Fruit fly (Drosophila melanogaster) whole organism, embryonic: Measurements from ENCODE around the gene lqfR.

ENCODE experiments used
- Bgb ChIP-seq: fragments of 200-800 bp; sonication (Bioruptor generic); IDR thresholded peaks from 2 replicates; pipeline ENCODE4 v1.3.6; 2022; ENCODE audit warnings: missing biosample characterization, missing genetic modification characterization; ENCODE audit not compliant: partially characterized antibody
- Bteb2 ChIP-seq: fragments of 200-800 bp; sonication (Bioruptor generic); optimal IDR thresholded peaks from 2 replicates; lab custom pipeline; 2016; ENCODE audit warnings: missing biosample characterization, missing genetic modification characterization
- CG10147 ChIP-seq: fragments of 200-800 bp; sonication (Bioruptor generic); optimal IDR thresholded peaks from 2 replicates; lab custom pipeline; 2019; ENCODE audit warnings: missing biosample characterization, mild to moderate bottlenecking, missing genetic modification characterization, moderate library complexity
- CG10321 ChIP-seq: fragments of 200-800 bp; sonication (Bioruptor generic); IDR thresholded peaks from 2 replicates; pipeline ENCODE4 v1.3.6; 2022; ENCODE audit warnings: missing biosample characterization, missing genetic modification characterization
- CG10462 ChIP-seq: fragments of 200-800 bp; sonication (Bioruptor generic); optimal IDR thresholded peaks from 2 replicates; lab custom pipeline; 2016; ENCODE audit warnings: missing biosample characterization, missing genetic modification characterization
- CG11696 ChIP-seq: fragments of 200-800 bp; sonication (Bioruptor generic); IDR thresholded peaks from 2 replicates; pipeline ENCODE4 v1.3.6; 2022; ENCODE audit warnings: missing biosample characterization, missing genetic modification characterization
- CG12104 ChIP-seq: fragments of 200-800 bp; sonication (Bioruptor generic); optimal IDR thresholded peaks from 3 replicates; lab custom pipeline; 2016; ENCODE audit warnings: missing biosample characterization, missing genetic modification characterization
- CG12236 ChIP-seq: fragments of 200-800 bp; sonication (Bioruptor generic); optimal IDR thresholded peaks from 2 replicates; lab custom pipeline; 2016; ENCODE audit warnings: missing biosample characterization, missing genetic modification characterization
- CG12391 ChIP-seq: fragments of 200-800 bp; sonication (Bioruptor generic); optimal IDR thresholded peaks from 3 replicates; lab custom pipeline; 2018; ENCODE audit warnings: missing biosample characterization, mild to moderate bottlenecking, missing genetic modification characterization, moderate library complexity
- CG15011 ChIP-seq: fragments of 200-800 bp; sonication (Bioruptor generic); optimal IDR thresholded peaks from 3 replicates; lab custom pipeline; 2018; ENCODE audit warnings: missing biosample characterization, mild to moderate bottlenecking, missing genetic modification characterization
- CG15696 ChIP-seq: fragments of 200-800 bp; sonication (Bioruptor generic); optimal IDR thresholded peaks from 2 replicates; lab custom pipeline; 2019; ENCODE audit warnings: missing biosample characterization, mild to moderate bottlenecking, missing genetic modification characterization, moderate library complexity
- CG1647 ChIP-seq: fragments of 200-800 bp; sonication (Bioruptor generic); optimal IDR thresholded peaks from 3 replicates; lab custom pipeline; 2016; ENCODE audit warnings: missing biosample characterization, missing genetic modification characterization
- CG17359 ChIP-seq: fragments of 200-800 bp; sonication (Bioruptor generic); optimal IDR thresholded peaks from 3 replicates; lab custom pipeline; 2018; ENCODE audit warnings: missing biosample characterization, mild to moderate bottlenecking, missing genetic modification characterization, moderate library complexity
- CG4328 ChIP-seq: fragments of 200-800 bp; sonication (Bioruptor generic); optimal IDR thresholded peaks from 3 replicates; lab custom pipeline; 2017; ENCODE audit warnings: missing biosample characterization, missing genetic modification reagents, missing genetic modification characterization
- CG4730 ChIP-seq: fragments of 200-800 bp; sonication (Bioruptor generic); IDR thresholded peaks from 2 replicates; pipeline ENCODE4 v1.3.6; 2022; ENCODE audit warnings: missing biosample characterization, missing genetic modification characterization
- CG6854 ChIP-seq: fragments of 200-800 bp; sonication (Bioruptor generic); optimal IDR thresholded peaks from 3 replicates; lab custom pipeline; 2017; ENCODE audit warnings: missing biosample characterization, mild to moderate bottlenecking, missing genetic modification characterization
- CG7963 ChIP-seq: fragments of 200-800 bp; sonication (Bioruptor generic); IDR thresholded peaks from 3 replicates; pipeline ENCODE4 v1.3.6; 2022; ENCODE audit warnings: missing biosample characterization, missing genetic modification characterization; ENCODE audit not compliant: partially characterized antibody
- CG7987 ChIP-seq: fragments of 200-800 bp; sonication (Bioruptor generic); optimal IDR thresholded peaks from 2 replicates; lab custom pipeline; 2018; ENCODE audit warnings: missing biosample characterization, mild to moderate bottlenecking, missing genetic modification characterization, moderate library complexity
- CG8281 ChIP-seq: fragments of 200-800 bp; sonication (Bioruptor generic); optimal IDR thresholded peaks from 2 replicates; lab custom pipeline; 2018; ENCODE audit warnings: missing biosample characterization, mild to moderate bottlenecking, missing genetic modification characterization, moderate library complexity
- CG9609 ChIP-seq: fragments of 200-800 bp; sonication (Bioruptor generic); optimal IDR thresholded peaks from 3 replicates; lab custom pipeline; 2016; ENCODE audit warnings: missing biosample characterization, missing genetic modification characterization
- CkIIα-i1 ChIP-seq: fragments of 200-800 bp; sonication (Bioruptor generic); IDR thresholded peaks from 2 replicates; pipeline ENCODE4 v1.3.6; 2022; ENCODE audit warnings: missing biosample characterization, missing genetic modification characterization
- HLH3B ChIP-seq: fragments of 200-800 bp; sonication (Bioruptor generic); IDR thresholded peaks from 2 replicates; pipeline ENCODE4 v1.3.6; 2022; ENCODE audit warnings: missing biosample characterization, missing genetic modification characterization
- HLHmδ ChIP-seq: fragments of 200-800 bp; sonication (Bioruptor generic); optimal IDR thresholded peaks from 2 replicates; lab custom pipeline; 2018; ENCODE audit warnings: missing biosample characterization, mild to moderate bottlenecking, missing genetic modification characterization, moderate library complexity
- Hmx ChIP-seq: fragments of 200-800 bp; sonication (Bioruptor generic); optimal IDR thresholded peaks from 2 replicates; lab custom pipeline; 2016; ENCODE audit warnings: missing biosample characterization, missing genetic modification characterization
- Hr51 ChIP-seq, 2 experiments: fragments of 200-800 bp; sonication (Bioruptor generic); optimal IDR thresholded peaks; 2 replicates in 1 of 2; 3 replicates in 1 of 2; lab custom pipeline; 2016 to 2018; ENCODE audit warnings: missing biosample characterization in 2 of 2, missing genetic modification characterization in 2 of 2, mild to moderate bottlenecking in 1 of 2, moderate library complexity in 1 of 2
- Jarid2 ChIP-seq: fragments of 200-800 bp; sonication (Bioruptor generic); optimal IDR thresholded peaks from 3 replicates; lab custom pipeline; 2017; ENCODE audit warnings: mild to moderate bottlenecking, missing biosample characterization, missing genetic modification reagents, missing genetic modification characterization
- NC2α ChIP-seq: fragments of 200-800 bp; sonication (Bioruptor generic); optimal IDR thresholded peaks from 2 replicates; lab custom pipeline; 2016; ENCODE audit warnings: missing biosample characterization, missing genetic modification characterization
- NFAT ChIP-seq: fragments of 200-800 bp; sonication (Bioruptor generic); IDR thresholded peaks from 2 replicates; pipeline ENCODE4 v1.3.6; 2022; ENCODE audit warnings: missing biosample characterization, missing genetic modification characterization
- Rx ChIP-seq: fragments of 200-800 bp; sonication (Bioruptor generic); IDR thresholded peaks from 2 replicates; pipeline ENCODE4 v1.3.6; 2022; ENCODE audit warnings: missing biosample characterization, missing genetic modification characterization
- Ssrp ChIP-seq: fragments of 200-800 bp; sonication (Bioruptor generic); optimal IDR thresholded peaks from 2 replicates; lab custom pipeline; 2018; ENCODE audit warnings: missing biosample characterization, mild to moderate bottlenecking, missing genetic modification characterization, moderate library complexity
- Stat92E ChIP-seq, 3 experiments: fragments of >200 bp in 2 of 3; fragments of 200-800 bp in 1 of 3; sonication (Bioruptor generic) in 1 of 3; optimal IDR thresholded peaks; 2 replicates each; lab custom pipeline; 2017 to 2019; ENCODE audit warnings: missing biosample characterization in 3 of 3, missing genetic modification characterization in 3 of 3, mild to moderate bottlenecking in 1 of 3, moderate library complexity in 1 of 3
- Trl ChIP-seq, 3 experiments: fragments of >200 bp in 2 of 3; fragments of 200-800 bp in 1 of 3; sonication (Bioruptor generic) in 1 of 3; optimal IDR thresholded peaks; 2 replicates in 1 of 3; 3 replicates in 2 of 3; lab custom pipeline; 2016 to 2017; ENCODE audit warnings: missing biosample characterization in 1 of 3, missing genetic modification characterization in 1 of 3
- amos ChIP-seq: fragments of 200-800 bp; sonication (Bioruptor generic); IDR thresholded peaks from 2 replicates; pipeline ENCODE4 v1.3.6; 2022; ENCODE audit warnings: missing biosample characterization, missing genetic modification characterization; ENCODE audit not compliant: partially characterized antibody
- disco-r ChIP-seq: fragments of 200-800 bp; sonication (Bioruptor generic); optimal IDR thresholded peaks from 2 replicates; lab custom pipeline; 2016; ENCODE audit warnings: missing biosample characterization, missing genetic modification characterization
- dmrt99B ChIP-seq: fragments of 200-800 bp; sonication (Bioruptor generic); optimal IDR thresholded peaks from 2 replicates; lab custom pipeline; 2018; ENCODE audit warnings: missing biosample characterization, mild to moderate bottlenecking, missing genetic modification characterization, moderate library complexity
- gce ChIP-seq: fragments of 200-800 bp; sonication (Bioruptor generic); IDR thresholded peaks from 3 replicates; pipeline ENCODE4 v1.3.6; 2022; ENCODE audit warnings: missing biosample characterization, missing genetic modification characterization
- gro ChIP-seq: fragments of 200-800 bp; sonication (Bioruptor generic); optimal IDR thresholded peaks from 2 replicates; lab custom pipeline; 2016; ENCODE audit warnings: missing biosample characterization, missing genetic modification characterization
- gsb-n ChIP-seq: fragments of 200-800 bp; sonication (Bioruptor generic); optimal IDR thresholded peaks from 3 replicates; lab custom pipeline; 2018; ENCODE audit warnings: missing biosample characterization, mild to moderate bottlenecking, missing genetic modification characterization
- h ChIP-seq: fragments of >200 bp; optimal IDR thresholded peaks from 2 replicates; lab custom pipeline; 2017
- mam ChIP-seq: fragments of 200-800 bp; sonication (Bioruptor generic); optimal IDR thresholded peaks from 3 replicates; lab custom pipeline; 2016; ENCODE audit warnings: missing biosample characterization, missing genetic modification characterization
- nerfin-2 ChIP-seq: fragments of 200-800 bp; sonication (Bioruptor generic); IDR thresholded peaks from 2 replicates; pipeline ENCODE4 v1.3.6; 2022; ENCODE audit warnings: missing biosample characterization, missing genetic modification characterization; ENCODE audit not compliant: partially characterized antibody
- nmo ChIP-seq: fragments of 200-800 bp; sonication (Bioruptor generic); optimal IDR thresholded peaks from 2 replicates; lab custom pipeline; 2018; ENCODE audit warnings: missing biosample characterization, mild to moderate bottlenecking, missing genetic modification characterization, moderate library complexity
- phol ChIP-seq: fragments of 200-800 bp; sonication (Bioruptor generic); optimal IDR thresholded peaks from 3 replicates; lab custom pipeline; 2018; ENCODE audit warnings: missing biosample characterization, mild to moderate bottlenecking, missing genetic modification characterization, moderate library complexity
- sim ChIP-seq: fragments of 200-800 bp; sonication (Bioruptor generic); IDR thresholded peaks from 2 replicates; pipeline ENCODE4 v1.3.6; 2022; ENCODE audit warnings: missing biosample characterization, missing genetic modification characterization
- sqz ChIP-seq: fragments of 200-800 bp; sonication (Bioruptor generic); optimal IDR thresholded peaks from 3 replicates; lab custom pipeline; 2018; ENCODE audit warnings: missing biosample characterization, mild to moderate bottlenecking, missing genetic modification characterization
- stwl ChIP-seq: fragments of 200-800 bp; sonication (Bioruptor generic); optimal IDR thresholded peaks from 3 replicates; lab custom pipeline; 2018; ENCODE audit warnings: missing biosample characterization, mild to moderate bottlenecking, missing genetic modification characterization, moderate library complexity
- tx ChIP-seq: fragments of 200-800 bp; sonication (Bioruptor generic); optimal IDR thresholded peaks from 2 replicates; lab custom pipeline; 2016; ENCODE audit warnings: missing biosample characterization, missing genetic modification characterization
- z ChIP-seq: fragments of 200-800 bp; sonication (Bioruptor generic); IDR thresholded peaks from 3 replicates; pipeline ENCODE4 v1.3.6; 2022; ENCODE audit warnings: missing biosample characterization, missing genetic modification characterization

The lqfR gene

dm6 chr3R:22367126-22368076 lies 43.7 kb upstream of the lqfR start, which contains the start of the genes Polr3F and PyK (continued):
- TF ChIP-seq stwl (tag; lab: Kevin White, UChicago): peak; percentile 55
- TF ChIP-seq CG10147 (GFP tag; lab: Kevin White, UChicago): peak; percentile 14
- no peak for TF ChIP-seq Trl (optimal IDR thresholded peaks at IDR 0.05; lab: Kevin White, UChicago)
- TF ChIP-seq Trl (GFP tag; optimal IDR thresholded peaks at IDR 0.05; lab: Kevin White, UChicago): no peak
- peak; percentile 54 for TF ChIP-seq nmo (GFP tag; lab: Kevin White, UChicago)
- TF ChIP-seq Rx (GFP tag; lab: Robert Waterston, UW): no peak
- peak in 1 of 3 experiments; percentile 51 for TF ChIP-seq Stat92E (GFP tag; optimal IDR thresholded peaks at IDR 0.05; lab: Kevin White, UChicago)
- no peak for TF ChIP-seq mam (GFP tag; lab: Kevin White, UChicago)
- TF ChIP-seq CG11696: no peak
- TF ChIP-seq CG15011: no peak
- no peak for TF ChIP-seq CG7963 (GFP tag; lab: Robert Waterston, UW)
- TF ChIP-seq Jarid2: peak; percentile 64
- TF ChIP-seq CG12104: peak; percentile 29
- no peak for TF ChIP-seq HLH3B (GFP tag; lab: Robert Waterston, UW)
- no peak for TF ChIP-seq NC2α
- TF ChIP-seq Bgb (GFP tag; lab: Robert Waterston, UW): no peak
- TF ChIP-seq CG10321 (GFP tag; lab: Robert Waterston, UW): no peak
- TF ChIP-seq gro (GFP tag; lab: Kevin White, UChicago): no peak
- no peak for TF ChIP-seq h (lab: Kevin White, UChicago)
- TF ChIP-seq Hmx (GFP tag; lab: Kevin White, UChicago): no peak
- no peak for TF ChIP-seq nerfin-2 (GFP tag; lab: Robert Waterston, UW)
- peak; percentile 3 for TF ChIP-seq dmrt99B
- no peak for TF ChIP-seq sim (GFP tag; lab: Robert Waterston, UW)
- no peak for TF ChIP-seq CG8281 (tag; lab: Kevin White, UChicago)
- TF ChIP-seq disco-r (GFP tag; lab: Kevin White, UChicago): no peak
- TF ChIP-seq CG15696: peak; percentile 13
- TF ChIP-seq phol (tag; lab: Kevin White, UChicago): peak; percentile 47
- no peak for TF ChIP-seq tx
- no peak for TF ChIP-seq CG12236
- no peak for TF ChIP-seq CG4328 (GFP tag; lab: Kevin White, UChicago)
- TF ChIP-seq CG7987 (GFP tag; lab: Kevin White, UChicago): no peak
- TF ChIP-seq Hr51 (GFP tag; optimal IDR thresholded peaks at IDR 0.05; lab: Kevin White, UChicago): peak in 1 of 2 experiments; percentile 56
- peak; percentile 73 for TF ChIP-seq CG12391
- TF ChIP-seq CG9609 (GFP tag; lab: Kevin White, UChicago): no peak
- no peak for TF ChIP-seq CG6854 (GFP tag; lab: Kevin White, UChicago)
- no peak for TF ChIP-seq CG10462 (GFP tag; lab: Kevin White, UChicago)
- no peak for TF ChIP-seq CG4730 (GFP tag; lab: Robert Waterston, UW)
- peak; percentile 33 for TF ChIP-seq sqz (GFP tag; lab: Kevin White, UChicago)
- no peak for TF ChIP-seq HLHmδ (GFP tag; lab: Kevin White, UChicago)
- TF ChIP-seq gsb-n (tag; lab: Kevin White, UChicago): peak; percentile 13
- TF ChIP-seq CG1647: no peak
- TF ChIP-seq gce: no peak
- no peak for TF ChIP-seq CG17359 (tag; lab: Kevin White, UChicago)
- TF ChIP-seq z: no peak
- TF ChIP-seq amos (GFP tag; lab: Robert Waterston, UW): no peak; the same call in 1 of the 2 replicates
- TF ChIP-seq Ssrp (tag; lab: Kevin White, UChicago): no peak
- no peak for TF ChIP-seq NFAT (GFP tag; lab: Robert Waterston, UW)
- TF ChIP-seq Bteb2: peak; percentile 6
- no peak for TF ChIP-seq CkIIα-i1 (GFP tag; lab: Robert Waterston, UW)
